Fruit fly (Drosophila melanogaster) ovary, adult (tissue): ENCODE results near the gene CG11629.

Source experiments
- CG17801 ChIP-seq: fragments of 200-800 bp; optimal IDR thresholded peaks from 2 replicates; lab custom pipeline; 2019; ENCODE audit warnings: missing biosample characterization, mild to moderate bottlenecking, missing genetic modification characterization, moderate library complexity; ENCODE audit not compliant: partially characterized antibody

The CG11629 gene

DNA sequence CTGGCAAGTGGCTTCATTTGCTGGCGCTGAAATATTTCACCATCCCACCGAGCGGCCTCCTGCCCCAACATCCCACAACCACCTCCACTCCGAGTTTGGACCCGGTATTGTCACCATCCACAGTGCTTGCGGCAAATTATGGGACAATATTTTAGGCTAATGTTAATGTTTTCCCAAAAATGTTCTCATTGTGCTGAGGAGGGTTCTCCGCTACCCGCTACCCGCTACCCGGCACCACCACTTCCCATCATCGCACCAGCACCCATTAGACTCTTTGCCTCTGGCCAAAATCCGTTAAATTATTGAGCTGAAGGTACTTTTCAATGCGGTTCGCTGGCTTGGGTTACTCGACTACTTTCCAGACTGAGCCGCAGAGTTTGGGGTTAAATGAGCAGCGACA, 24.4 kb downstream of the CG11629 start:
- no peak for TF ChIP-seq CG17801 (GFP tag; lab: Kevin White, UChicago)

- no peak for TF ChIP-seq CG17801 (GFP tag; lab: Kevin White, UChicago)
Observed at dm6 chr2L:21871708-21872107, 26.4 kb downstream of the CG11629 start.

DNA sequence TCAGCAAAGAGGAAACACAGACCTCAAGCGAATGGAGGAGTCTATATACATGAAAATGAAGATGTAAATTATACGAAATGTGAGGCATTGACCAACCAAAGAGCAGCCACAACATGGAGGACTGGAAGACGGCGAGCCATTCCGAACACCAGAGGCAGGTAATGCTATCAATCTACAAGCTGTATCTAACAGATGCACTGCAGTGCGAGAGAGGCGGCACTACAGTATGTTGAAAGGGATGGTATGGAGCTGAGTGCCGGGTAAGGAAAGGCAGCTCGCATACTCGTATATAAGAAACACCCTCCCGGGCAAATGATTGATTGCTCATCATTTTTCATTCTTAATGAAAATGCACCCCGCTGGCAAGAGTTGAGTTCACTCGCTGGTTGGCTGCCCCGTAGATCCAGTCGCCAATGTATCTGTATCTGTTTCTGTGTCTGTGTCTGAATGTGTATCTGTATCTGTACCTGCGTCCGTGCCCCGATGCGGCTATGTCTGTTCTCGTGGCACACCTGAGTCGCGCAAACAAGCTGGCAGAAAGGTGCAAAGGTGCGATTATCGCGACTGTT, 29.3 kb downstream of the CG11629 start:
- TF ChIP-seq CG17801 (GFP tag; lab: Kevin White, UChicago): no peak

DNA sequence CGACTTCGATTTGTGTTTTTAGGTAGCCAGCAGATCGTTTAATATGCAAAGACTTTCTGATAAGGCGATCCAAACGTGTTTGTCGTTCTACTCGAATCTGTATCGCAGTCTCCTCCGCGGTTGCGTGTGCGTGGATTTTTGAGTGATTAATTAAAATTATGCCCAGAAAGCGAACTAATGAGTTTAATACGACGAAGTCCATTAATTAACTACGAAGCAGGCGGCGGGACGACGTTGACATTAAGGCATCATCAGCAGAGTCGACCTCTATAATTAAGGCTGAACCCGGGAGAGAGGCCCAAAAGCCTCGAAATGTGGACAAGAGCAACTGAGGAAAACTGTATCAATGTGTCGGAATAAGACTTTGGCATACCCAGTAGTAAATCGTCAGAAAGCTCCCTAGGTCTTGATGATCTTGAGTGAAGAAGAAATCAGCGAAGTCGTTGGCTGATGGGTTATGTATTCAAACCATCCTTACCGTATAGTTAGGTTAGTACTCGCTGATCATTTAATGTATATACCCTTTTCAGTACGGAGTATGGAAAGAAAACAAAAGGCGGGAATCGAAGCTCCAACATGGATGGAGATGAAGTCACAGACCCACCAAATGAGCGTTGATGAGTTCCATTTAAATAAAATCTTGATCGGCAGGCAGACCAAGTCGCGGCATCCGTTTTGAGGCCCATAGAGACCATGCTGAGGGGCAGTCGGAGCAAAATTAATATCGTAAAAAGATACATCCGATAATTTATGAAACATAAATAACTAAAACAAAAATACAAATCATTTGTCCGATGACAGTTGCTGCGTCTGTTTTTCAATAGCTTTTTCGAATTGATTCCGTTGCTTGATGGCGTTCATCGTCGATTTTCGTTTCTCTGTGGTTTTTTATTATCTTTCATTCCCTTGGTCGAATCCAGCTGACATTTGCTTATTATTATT, 30.8 kb downstream of the CG11629 start:
- no peak for TF ChIP-seq CG17801 (GFP tag; lab: Kevin White, UChicago)

DNA sequence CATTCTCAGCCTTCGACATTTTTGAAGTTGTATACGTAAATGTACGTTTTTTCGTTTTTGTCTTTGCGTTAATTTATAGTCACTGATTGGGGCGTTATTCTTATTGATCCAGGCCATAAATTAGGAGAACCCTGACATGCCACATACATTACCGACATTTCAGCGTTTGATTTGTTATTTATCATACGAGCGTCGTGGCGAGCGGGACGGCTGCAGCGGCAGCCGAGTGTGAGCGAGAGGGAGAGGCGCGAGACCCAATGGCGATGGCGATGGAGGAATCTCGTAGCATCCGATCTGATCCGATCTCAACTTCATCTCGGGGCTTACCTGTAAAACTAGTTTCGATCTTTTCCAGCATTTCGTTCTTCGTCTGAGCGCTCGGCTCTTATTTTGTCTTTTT, 31.7 kb downstream of the CG11629 start:
- TF ChIP-seq CG17801 (GFP tag; lab: Kevin White, UChicago): no peak

DNA sequence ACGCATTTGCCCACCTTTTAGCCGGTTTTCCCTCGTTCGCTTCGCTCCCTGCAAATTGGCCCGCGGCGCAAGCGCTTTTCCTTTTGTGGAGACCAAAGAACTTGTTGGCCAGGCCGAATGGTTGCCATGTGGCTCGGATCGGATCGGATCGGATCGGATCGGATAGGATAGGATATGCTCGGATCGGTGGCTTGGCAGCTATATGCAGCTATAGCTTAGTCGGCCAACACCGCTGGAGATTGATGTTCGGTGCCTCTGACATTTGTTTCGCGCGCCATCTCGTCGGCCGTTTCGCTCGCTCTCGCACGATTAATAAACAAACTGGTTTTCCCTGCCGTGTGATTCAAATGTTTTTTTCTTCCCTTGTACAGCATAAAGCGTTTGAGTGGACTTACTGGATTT, 34.5 kb downstream of the CG11629 start:
- no peak for TF ChIP-seq CG17801 (GFP tag; lab: Kevin White, UChicago)

DNA sequence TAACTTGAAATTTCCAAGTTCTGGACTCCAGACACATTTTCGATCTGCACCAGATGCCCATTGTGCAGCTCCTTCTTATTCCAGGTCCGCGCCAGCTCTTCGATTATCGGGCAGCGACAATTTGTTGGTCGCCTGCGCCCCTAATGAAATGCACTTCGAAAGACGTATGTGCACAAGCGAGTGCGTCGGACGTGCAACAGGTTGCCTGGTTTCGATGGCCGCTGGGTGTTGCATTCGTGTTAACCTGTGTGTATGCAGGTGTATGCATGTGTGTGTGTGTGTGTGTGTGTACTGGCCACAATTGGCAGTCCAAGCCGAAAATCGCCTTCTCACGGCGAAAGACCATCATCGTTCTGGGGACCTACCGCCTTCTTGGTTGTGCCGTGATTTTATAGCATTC, 37.5 kb downstream of the CG11629 start:
- TF ChIP-seq CG17801 (GFP tag; lab: Kevin White, UChicago): no peak

- TF ChIP-seq CG17801 (GFP tag; lab: Kevin White, UChicago): no peak
Observed at dm6 chr2L:21857744-21858143, 40.3 kb downstream of the CG11629 start.

dm6 chr2L:21855824-21856223, 42.3 kb downstream of the CG11629 start:
- no peak for TF ChIP-seq CG17801 (GFP tag; lab: Kevin White, UChicago)

- TF ChIP-seq CG17801 (GFP tag; lab: Kevin White, UChicago): no peak
Observed at dm6 chr2L:21855064-21855463, 43.0 kb downstream of the CG11629 start.

DNA sequence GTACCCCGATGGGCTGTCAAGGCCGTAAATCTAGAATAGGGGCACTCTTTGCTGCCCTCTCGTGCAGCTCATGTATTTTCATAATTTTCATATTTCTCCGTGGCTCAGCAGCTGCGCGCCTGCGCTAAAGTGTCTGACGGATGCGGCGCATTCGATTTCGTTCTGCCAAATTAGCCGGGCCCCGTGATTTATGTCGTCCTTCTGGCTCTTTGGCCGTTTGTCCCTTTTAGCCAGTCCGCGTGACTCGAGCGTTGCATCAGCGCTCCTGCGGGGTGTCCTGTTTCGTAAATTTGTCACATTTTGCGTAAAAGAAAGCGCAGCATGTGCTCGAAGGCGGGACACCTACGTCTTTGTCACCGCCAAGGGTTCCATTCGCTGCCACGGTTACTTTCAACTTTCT, 44.7 kb downstream of the CG11629 start:
- no peak for TF ChIP-seq CG17801 (GFP tag; lab: Kevin White, UChicago)

dm6 chr2L:21851454-21851853, 46.6 kb downstream of the CG11629 start:
- TF ChIP-seq CG17801 (GFP tag; lab: Kevin White, UChicago): no peak

dm6 chr2L:21849699-21850098, 48.4 kb downstream of the CG11629 start:
- no peak for TF ChIP-seq CG17801 (GFP tag; lab: Kevin White, UChicago)

DNA sequence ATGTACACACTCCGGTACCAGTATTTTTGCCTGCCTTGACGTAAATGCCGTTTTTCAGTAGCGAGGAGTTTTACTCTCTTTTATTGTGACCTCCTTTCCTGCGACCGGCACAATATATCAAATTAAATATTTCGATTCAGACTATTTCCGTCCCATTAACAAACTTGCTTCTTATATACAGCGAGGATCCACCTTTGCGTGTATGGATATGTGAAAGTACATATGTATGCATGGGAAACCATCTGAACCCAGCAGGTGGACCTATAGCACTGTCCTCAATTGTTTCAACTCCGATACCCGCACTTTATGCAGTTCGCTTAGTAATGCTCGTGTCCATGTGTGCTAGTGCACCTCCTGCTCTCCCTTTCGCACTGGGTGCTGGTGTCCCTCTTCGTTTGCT, 50.8 kb downstream of the CG11629 start:
- TF ChIP-seq CG17801 (GFP tag; lab: Kevin White, UChicago): no peak
